Worm (Caenorhabditis elegans): ENCODE results near the gene vit-2.

The vit-2 gene

DNA sequence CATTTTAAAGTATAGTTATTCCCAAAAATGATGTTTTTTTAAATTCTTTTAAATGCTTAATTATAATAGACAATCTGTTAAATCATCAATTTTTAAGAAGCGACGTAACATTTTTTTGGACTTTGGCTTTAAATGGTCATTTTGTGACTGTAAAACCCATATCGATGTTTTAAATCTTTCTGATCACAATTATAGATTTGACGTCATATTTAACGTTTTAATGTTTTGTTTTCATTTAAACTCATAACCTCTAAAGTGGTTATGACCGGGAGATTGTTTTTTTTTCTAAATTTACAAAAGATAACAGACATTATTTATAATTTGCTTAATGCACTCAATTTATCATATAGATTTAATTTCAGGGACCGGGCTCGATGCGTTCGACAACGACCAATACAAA lies 11.1 kb downstream of the vit-2 start:
- TF ChIP-seq unc-62 (GFP tag; optimal IDR thresholded peaks at IDR 0.05 in 1 of 2) (peak in 1 of 2 experiments; percentile 95), unc-62 (tag; optimal IDR thresholded peaks at IDR 0.05) (no peak), mes-2 (tag; optimal IDR thresholded peaks at IDR 0.05; ENCODE audit: poor library complexity, severe bottlenecking) (no peak), lin-15B (tag; optimal IDR thresholded peaks at IDR 0.05) (no peak), dve-1 (tag; optimal IDR thresholded peaks at IDR 0.05; ENCODE audit: insufficient read depth) (no peak), hif-1 (tag; optimal IDR thresholded peaks at IDR 0.05) (no peak), nhr-10 (tag; optimal IDR thresholded peaks at IDR 0.05) (no peak), nhr-76 (tag; optimal IDR thresholded peaks at IDR 0.05) (no peak), pha-4 (GFP tag; IDR thresholded peaks at IDR 0.05) (no peak), pha-4 (tag; optimal IDR thresholded peaks at IDR 0.05) (no peak), unc-39 (tag; optimal IDR thresholded peaks at IDR 0.05) (no peak), ceh-82 (tag; optimal IDR thresholded peaks at IDR 0.05) (no peak), hmg-1.1 (GFP tag; IDR thresholded peaks at IDR 0.05) (no peak), Y105C5A.15 (GFP tag; IDR thresholded peaks at IDR 0.05) (no peak), mxl-2 (GFP tag; conservative IDR thresholded peaks at IDR 0.05) (no peak), unc-130 (GFP tag; optimal IDR thresholded peaks at IDR 0.05) (no peak), mep-1 (tag; optimal IDR thresholded peaks at IDR 0.05) (peak; percentile 8), aha-1 (tag) (peak; percentile 46), nhr-6 (tag; optimal IDR thresholded peaks at IDR 0.05) (no peak), nhr-237 (tag; optimal IDR thresholded peaks at IDR 0.05) (no peak), ZK337.2 (GFP tag; IDR thresholded peaks at IDR 0.05) (no peak), daf-16 (GFP tag; optimal IDR thresholded peaks at IDR 0.05) (no peak), daf-16 (tag; optimal IDR thresholded peaks at IDR 0.05) (no peak)

DNA sequence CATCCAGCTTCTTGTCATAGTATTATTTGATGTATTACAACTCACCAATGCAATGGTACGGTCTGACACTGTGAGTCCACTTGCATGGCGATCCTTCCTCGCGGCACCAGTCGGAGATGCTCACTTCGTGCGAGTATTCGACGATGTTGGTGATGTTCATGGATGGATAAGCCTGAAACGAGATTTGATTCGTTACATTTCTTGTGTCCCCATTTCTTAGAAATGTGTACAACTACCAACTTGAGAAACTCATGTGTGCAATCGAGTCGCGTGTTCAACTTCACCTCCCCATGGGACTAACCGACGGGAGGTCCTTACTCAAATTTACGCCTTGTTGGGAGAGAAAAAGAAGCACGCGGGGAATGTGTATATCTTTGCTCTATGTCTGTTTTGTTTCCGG lies 14.7 kb downstream of the vit-2 start:
- TF ChIP-seq pha-4 (GFP tag; IDR thresholded peaks at IDR 0.05) (no peak), pha-4 (tag; optimal IDR thresholded peaks at IDR 0.05) (no peak), skn-1 (tag; optimal IDR thresholded peaks at IDR 0.05) (no peak), lin-1 (GFP tag; IDR thresholded peaks at IDR 0.05) (no peak), egl-27 (tag; optimal IDR thresholded peaks at IDR 0.05) (no peak), mdl-1 (tag; optimal IDR thresholded peaks at IDR 0.05) (peak in 1 of 2 experiments; percentile 4), Y48G9A.11 (GFP tag; IDR thresholded peaks at IDR 0.05) (no peak), R02D3.7 (tag; optimal IDR thresholded peaks at IDR 0.05) (no peak), ztf-11 (tag; optimal IDR thresholded peaks at IDR 0.05) (no peak), unc-62 (GFP tag; optimal IDR thresholded peaks at IDR 0.05 in 1 of 2) (peak in 1 of 2 experiments; percentile 90), unc-62 (tag; optimal IDR thresholded peaks at IDR 0.05) (no peak), nhr-6 (tag; optimal IDR thresholded peaks at IDR 0.05) (no peak), lin-39 (tag; optimal IDR thresholded peaks at IDR 0.05) (no peak), duxl-1 (tag; optimal IDR thresholded peaks at IDR 0.05; ENCODE audit: poor library complexity) (no peak), Y105C5A.15 (GFP tag; IDR thresholded peaks at IDR 0.05) (no peak), mes-2 (tag; optimal IDR thresholded peaks at IDR 0.05; ENCODE audit: poor library complexity, severe bottlenecking) (no peak), ZK337.2 (GFP tag; IDR thresholded peaks at IDR 0.05) (no peak), lin-29 (GFP tag; IDR thresholded peaks at IDR 0.05) (no peak), hlh-30 (tag; optimal IDR thresholded peaks at IDR 0.05; ENCODE audit: insufficient read depth) (peak; percentile 44), daf-19 (GFP tag; conservative IDR thresholded peaks at IDR 0.05) (no peak), hmg-1.1 (GFP tag; IDR thresholded peaks at IDR 0.05) (0 out of 2 replicates have a peak, but pooled peaks have one; percentile 16), cey-2 (tag; optimal IDR thresholded peaks at IDR 0.05; ENCODE audit: borderline replicate concordance, insufficient read depth) (no peak), snpc-4 (tag; optimal IDR thresholded peaks at IDR 0.05) (no peak)

- no peak for TF ChIP-seq T20F7.1 (GFP tag; optimal IDR thresholded peaks at IDR 0.05)
- TF ChIP-seq cey-2 (tag; optimal IDR thresholded peaks at IDR 0.05; ENCODE audit: borderline replicate concordance, insufficient read depth) = no peak
- TF ChIP-seq hlh-30 (tag; optimal IDR thresholded peaks at IDR 0.05; ENCODE audit: insufficient read depth) = no peak
- TF ChIP-seq vab-7 (GFP tag; IDR thresholded peaks at IDR 0.05) = no peak
- TF ChIP-seq snpc-1.2 (GFP tag; IDR thresholded peaks at IDR 0.05) = no peak
Observed at ce11 chrX:5116180-5116579, 15.3 kb downstream of the vit-2 start.

All from whole organism, L4 larva.